Fruit fly (Drosophila melanogaster) whole organism, prepupa: ENCODE data around the gene CG1636.

Source experiments
- Blimp-1 ChIP-seq: fragments of 200-800 bp; sonication (Bioruptor generic); optimal IDR thresholded peaks from 3 replicates; lab custom pipeline; 2017; ENCODE audit warnings: missing biosample characterization, missing genetic modification characterization, mild to moderate bottlenecking, moderate library complexity, missing genetic modification reagents
- CG10631 ChIP-seq: fragments of 200-800 bp; sonication (Bioruptor generic); optimal IDR thresholded peaks from 2 replicates; lab custom pipeline; 2016; ENCODE audit warnings: missing biosample characterization, missing genetic modification characterization
- CG10669 ChIP-seq: fragments of 200-800 bp; sonication (Bioruptor generic); optimal IDR thresholded peaks from 3 replicates; lab custom pipeline; 2018; ENCODE audit warnings: missing biosample characterization, mild to moderate bottlenecking, missing genetic modification characterization, moderate library complexity
- CG11294 ChIP-seq: fragments of 200-800 bp; sonication (Bioruptor generic); IDR thresholded peaks from 2 replicates; pipeline ENCODE4 v1.3.6; 2022; ENCODE audit warnings: missing biosample characterization, missing genetic modification characterization
- CG11902 ChIP-seq: fragments of 200-800 bp; sonication (Bioruptor generic); optimal IDR thresholded peaks from 3 replicates; lab custom pipeline; 2016; ENCODE audit warnings: missing biosample characterization, missing genetic modification characterization
- CG15336 ChIP-seq: fragments of 200-800 bp; sonication (Bioruptor generic); IDR thresholded peaks from 2 replicates; pipeline ENCODE4 v1.3.6; 2022; ENCODE audit warnings: missing biosample characterization, missing genetic modification characterization
- CG1621 ChIP-seq: fragments of 200-800 bp; sonication (Bioruptor generic); optimal IDR thresholded peaks from 3 replicates; lab custom pipeline; 2018; ENCODE audit warnings: missing biosample characterization, mild to moderate bottlenecking, missing genetic modification characterization
- CG16779 ChIP-seq: fragments of 200-800 bp; sonication (Bioruptor generic); optimal IDR thresholded peaks from 3 replicates; lab custom pipeline; 2017; ENCODE audit warnings: missing biosample characterization, mild to moderate bottlenecking, missing genetic modification characterization
- CG3032 ChIP-seq: fragments of 200-800 bp; optimal IDR thresholded peaks from 2 replicates; lab custom pipeline; 2019; ENCODE audit warnings: missing biosample characterization, mild to moderate bottlenecking, missing genetic modification characterization, moderate library complexity
- CG31627 ChIP-seq: fragments of 200-800 bp; sonication (Bioruptor generic); optimal IDR thresholded peaks from 3 replicates; lab custom pipeline; 2016; ENCODE audit warnings: missing biosample characterization, missing genetic modification characterization
- CG32006 ChIP-seq: fragments of 200-800 bp; sonication (Bioruptor generic); optimal IDR thresholded peaks from 3 replicates; lab custom pipeline; 2017; ENCODE audit warnings: missing biosample characterization, mild to moderate bottlenecking, missing genetic modification characterization
- CG3919 ChIP-seq: fragments of 200-800 bp; sonication (Bioruptor generic); optimal IDR thresholded peaks from 3 replicates; lab custom pipeline; 2016; ENCODE audit warnings: missing biosample characterization, missing genetic modification characterization
- CG4318 ChIP-seq: fragments of 200-800 bp; sonication (Bioruptor generic); optimal IDR thresholded peaks from 3 replicates; lab custom pipeline; 2017; ENCODE audit warnings: missing biosample characterization, mild to moderate bottlenecking, missing genetic modification characterization
- CG6163 ChIP-seq: fragments of 200-800 bp; sonication (Bioruptor generic); IDR thresholded peaks from 3 replicates; pipeline ENCODE4 v1.3.6; 2022; ENCODE audit warnings: missing biosample characterization, missing genetic modification characterization
- CG6276 ChIP-seq: fragments of 200-800 bp; sonication (Bioruptor generic); optimal IDR thresholded peaks from 2 replicates; lab custom pipeline; 2017; ENCODE audit warnings: missing biosample characterization, mild to moderate bottlenecking, missing genetic modification characterization
- CG6792 ChIP-seq: fragments of 200-800 bp; sonication (Bioruptor generic); optimal IDR thresholded peaks from 3 replicates; lab custom pipeline; 2016; ENCODE audit warnings: missing biosample characterization, missing genetic modification characterization
- CG6808 ChIP-seq: fragments of 200-800 bp; sonication (Bioruptor generic); optimal IDR thresholded peaks from 3 replicates; lab custom pipeline; 2017; ENCODE audit warnings: missing biosample characterization, missing genetic modification characterization, mild to moderate bottlenecking, moderate library complexity, missing genetic modification reagents
- CG6854 ChIP-seq: fragments of 200-800 bp; sonication (Bioruptor generic); optimal IDR thresholded peaks from 2 replicates; lab custom pipeline; 2017; ENCODE audit warnings: missing biosample characterization, mild to moderate bottlenecking, missing genetic modification characterization
- CG7368 ChIP-seq: fragments of 200-800 bp; sonication (Bioruptor generic); optimal IDR thresholded peaks from 3 replicates; lab custom pipeline; 2016; ENCODE audit warnings: missing biosample characterization, missing genetic modification characterization
- CG8119 ChIP-seq: fragments of 200-800 bp; sonication (Bioruptor generic); IDR thresholded peaks from 3 replicates; pipeline ENCODE4 v1.3.6; 2022; ENCODE audit warnings: missing biosample characterization, missing genetic modification characterization
- CG8319 ChIP-seq: fragments of 200-800 bp; sonication (Bioruptor generic); optimal IDR thresholded peaks from 3 replicates; lab custom pipeline; 2016; ENCODE audit warnings: missing biosample characterization, missing genetic modification characterization
- CG8632 ChIP-seq: fragments of 200-800 bp; sonication (Bioruptor generic); optimal IDR thresholded peaks from 3 replicates; lab custom pipeline; 2016; ENCODE audit warnings: missing biosample characterization, missing genetic modification characterization
- CG9139 ChIP-seq: fragments of 200-800 bp; sonication (Bioruptor generic); optimal IDR thresholded peaks from 3 replicates; lab custom pipeline; 2017; ENCODE audit warnings: missing biosample characterization, mild to moderate bottlenecking, missing genetic modification characterization
- Eip75B ChIP-seq: fragments of 200-800 bp; sonication (Bioruptor generic); optimal IDR thresholded peaks from 3 replicates; lab custom pipeline; 2016; ENCODE audit warnings: missing biosample characterization, missing genetic modification characterization
- Eip78C ChIP-seq: fragments of 200-800 bp; sonication (Bioruptor generic); peaks from one replicate; lab custom pipeline; 2016; ENCODE audit warnings: missing biosample characterization, missing genetic modification characterization
- Eip93F ChIP-seq: fragments of 200-800 bp; sonication (Bioruptor generic); optimal IDR thresholded peaks from 2 replicates; lab custom pipeline; 2016; ENCODE audit warnings: missing biosample characterization, mild to moderate bottlenecking, missing genetic modification characterization
- Ets21C ChIP-seq: fragments of 200-800 bp; sonication (Bioruptor generic); optimal IDR thresholded peaks from 3 replicates; lab custom pipeline; 2016; ENCODE audit warnings: missing biosample characterization, missing genetic modification characterization
- Ets96B ChIP-seq: fragments of 200-800 bp; optimal IDR thresholded peaks from 2 replicates; lab custom pipeline; 2019; ENCODE audit warnings: missing biosample characterization, mild to moderate bottlenecking, missing genetic modification characterization, moderate library complexity
- Gug ChIP-seq: fragments of 200-800 bp; sonication (Bioruptor generic); IDR thresholded peaks from 2 replicates; pipeline ENCODE4 v1.3.6; 2022; ENCODE audit warnings: missing biosample characterization, missing genetic modification characterization
- Hr38 ChIP-seq: sonication (Bioruptor generic); optimal IDR thresholded peaks from 2 replicates; lab custom pipeline; 2016; ENCODE audit warnings: missing biosample characterization, missing genetic modification characterization
- Hr4 ChIP-seq: fragments of 200-800 bp; sonication (Bioruptor generic); optimal IDR thresholded peaks from 3 replicates; lab custom pipeline; 2016; ENCODE audit warnings: missing biosample characterization, missing genetic modification characterization
- Lpt ChIP-seq: fragments of 200-800 bp; sonication (Bioruptor generic); optimal IDR thresholded peaks from 3 replicates; lab custom pipeline; 2016; ENCODE audit warnings: missing biosample characterization, missing genetic modification characterization
- Met ChIP-seq: fragments of 200-800 bp; sonication (Bioruptor generic); optimal IDR thresholded peaks from 3 replicates; lab custom pipeline; 2016; ENCODE audit warnings: missing biosample characterization, missing genetic modification characterization
- OdsH ChIP-seq: fragments of 200-800 bp; sonication (Bioruptor generic); optimal IDR thresholded peaks from 3 replicates; lab custom pipeline; 2016; ENCODE audit warnings: missing biosample characterization, missing genetic modification characterization
- Smox ChIP-seq: fragments of 200-800 bp; sonication (Bioruptor generic); optimal IDR thresholded peaks from 3 replicates; lab custom pipeline; 2016; ENCODE audit warnings: missing biosample characterization, missing genetic modification characterization
- Sox102F ChIP-seq: fragments of 200-800 bp; sonication (Bioruptor generic); optimal IDR thresholded peaks from 2 replicates; lab custom pipeline; 2016; ENCODE audit warnings: missing biosample characterization, mild to moderate bottlenecking, missing genetic modification characterization
- Sox14 ChIP-seq: fragments of 200-800 bp; sonication (Bioruptor generic); optimal IDR thresholded peaks from 3 replicates; lab custom pipeline; 2016; ENCODE audit warnings: missing biosample characterization, missing genetic modification characterization
- Sox15 ChIP-seq: fragments of 200-800 bp; sonication (Bioruptor generic); optimal IDR thresholded peaks from 3 replicates; lab custom pipeline; 2016; ENCODE audit warnings: missing biosample characterization, missing genetic modification characterization
- achi ChIP-seq: fragments of 200-800 bp; sonication (Bioruptor generic); optimal IDR thresholded peaks from 3 replicates; lab custom pipeline; 2016; ENCODE audit warnings: missing biosample characterization, missing genetic modification characterization
- acj6 ChIP-seq: fragments of 200-800 bp; sonication (Bioruptor generic); optimal IDR thresholded peaks from 3 replicates; lab custom pipeline; 2016; ENCODE audit warnings: missing biosample characterization, missing genetic modification characterization
- cyc ChIP-seq: fragments of 200-800 bp; sonication (Bioruptor generic); optimal IDR thresholded peaks from 3 replicates; lab custom pipeline; 2016; ENCODE audit warnings: missing biosample characterization, missing genetic modification characterization
- dac ChIP-seq: fragments of 200-800 bp; sonication (Bioruptor generic); optimal IDR thresholded peaks from 2 replicates; lab custom pipeline; 2017; ENCODE audit warnings: missing biosample characterization, mild to moderate bottlenecking, missing genetic modification characterization
- esn ChIP-seq: fragments of 200-800 bp; sonication (Bioruptor generic); optimal IDR thresholded peaks from 2 replicates; lab custom pipeline; 2016; ENCODE audit warnings: missing biosample characterization, mild to moderate bottlenecking, missing genetic modification characterization, moderate library complexity
- fd59A ChIP-seq: fragments of 200-800 bp; sonication (Bioruptor generic); optimal IDR thresholded peaks from 2 replicates; lab custom pipeline; 2017; ENCODE audit warnings: missing biosample characterization, mild to moderate bottlenecking, missing genetic modification characterization, missing genetic modification reagents
- fd85E ChIP-seq: fragments of 200-800 bp; sonication (Bioruptor generic); optimal IDR thresholded peaks from 3 replicates; lab custom pipeline; 2016; ENCODE audit warnings: missing biosample characterization, missing genetic modification characterization
- fkh ChIP-seq: fragments of 200-800 bp; sonication (Bioruptor generic); optimal IDR thresholded peaks from 3 replicates; lab custom pipeline; 2017; ENCODE audit warnings: missing biosample characterization, mild to moderate bottlenecking, missing genetic modification characterization, moderate library complexity
- net ChIP-seq: fragments of 200-800 bp; sonication (Bioruptor generic); optimal IDR thresholded peaks from 3 replicates; lab custom pipeline; 2016; ENCODE audit warnings: missing biosample characterization, missing genetic modification characterization
- pdm3 ChIP-seq: fragments of 200-800 bp; sonication (Bioruptor generic); optimal IDR thresholded peaks from 3 replicates; lab custom pipeline; 2016; ENCODE audit warnings: missing biosample characterization, missing genetic modification characterization
- spab ChIP-seq: fragments of 200-800 bp; sonication (Bioruptor generic); optimal IDR thresholded peaks from 2 replicates; lab custom pipeline; 2017; ENCODE audit warnings: missing biosample characterization, mild to moderate bottlenecking, missing genetic modification characterization, missing genetic modification reagents
- ss ChIP-seq, 2 experiments: fragments of 200-800 bp; sonication (Bioruptor generic); optimal IDR thresholded peaks; 2 replicates in 1 of 2; 3 replicates in 1 of 2; lab custom pipeline; 2017 to 2018; ENCODE audit warnings: mild to moderate bottlenecking in 2 of 2, missing biosample characterization in 2 of 2, missing genetic modification characterization in 2 of 2, moderate library complexity in 1 of 2
- svp ChIP-seq: fragments of 200-800 bp; sonication (Bioruptor generic); peaks from one replicate; lab custom pipeline; 2016; ENCODE audit warnings: missing biosample characterization, missing genetic modification characterization
- topi ChIP-seq: fragments of 200-800 bp; sonication (Bioruptor generic); optimal IDR thresholded peaks from 3 replicates; lab custom pipeline; 2016; ENCODE audit warnings: missing biosample characterization, missing genetic modification characterization
- vri ChIP-seq: fragments of 200-800 bp; sonication (Bioruptor generic); optimal IDR thresholded peaks from 3 replicates; lab custom pipeline; 2016; ENCODE audit warnings: missing biosample characterization, mild to moderate bottlenecking, missing genetic modification characterization

Gene CG1636

DNA sequence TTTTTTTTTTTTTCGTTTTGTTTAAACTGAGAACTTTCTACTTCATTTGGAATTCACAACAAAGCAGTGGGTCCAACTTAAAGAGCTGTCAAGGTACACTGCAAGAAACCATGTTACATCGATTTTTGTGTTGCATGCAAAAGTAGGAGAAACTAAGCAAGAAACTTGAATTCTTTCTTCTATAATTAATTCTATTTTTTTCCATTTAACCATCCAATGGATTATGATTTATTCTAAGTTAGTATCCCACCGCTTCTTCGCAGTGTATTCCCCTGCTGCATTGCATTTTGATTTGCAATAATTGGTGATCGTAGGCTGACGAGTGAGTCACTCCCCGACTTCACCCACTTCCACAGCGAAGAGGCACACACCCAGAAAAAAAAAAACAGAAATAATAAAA lies 13.3 kb upstream of the CG1636 start:
- TF ChIP-seq CG10669 (GFP tag; lab: Kevin White, UChicago) (peak; percentile 14), Sox15 (GFP tag; lab: Kevin White, UChicago) (no peak), net (peak; percentile 29), CG6276 (peak; percentile 41), CG3919 (peak; percentile 45), Eip78C (peak; percentile 73), Hr38 (GFP tag; lab: Kevin White, UChicago) (no peak), CG6854 (GFP tag; lab: Kevin White, UChicago) (no peak), CG8632 (GFP tag; lab: Kevin White, UChicago) (peak; percentile 4), Smox (GFP tag; lab: Kevin White, UChicago) (peak; percentile 3), CG31627 (peak; percentile 10), Met (peak; percentile 33), cyc (GFP tag; lab: Kevin White, UChicago) (no peak), achi (GFP tag; lab: Kevin White, UChicago) (peak; percentile 43), CG4318 (peak; percentile 32), Gug (GFP tag; lab: Robert Waterston, UW) (0 out of 2 replicates have a peak, but pooled peaks have one; percentile 14), topi (GFP tag; lab: Kevin White, UChicago) (peak; percentile 11), ss (GFP tag; optimal IDR thresholded peaks at IDR 0.05; lab: Kevin White, UChicago) (no peak), Hr4 (GFP tag; lab: Kevin White, UChicago) (peak; percentile 61), CG10631 (peak; percentile 42), Ets21C (no peak), Lpt (GFP tag; lab: Kevin White, UChicago) (peak; percentile 53), CG3032 (tag; lab: Kevin White, UChicago) (peak; percentile 40), fd59A (GFP tag; lab: Kevin White, UChicago) (peak; percentile 7), CG8119 (GFP tag; lab: Robert Waterston, UW) (peak; percentile 52; the same call in 2 of the 3 replicates), dac (GFP tag; lab: Kevin White, UChicago) (peak; percentile 5), CG1621 (tag; lab: Kevin White, UChicago) (no peak), CG32006 (peak; percentile 63), CG15336 (GFP tag; lab: Robert Waterston, UW) (peak; percentile 70), CG8319 (GFP tag; lab: Kevin White, UChicago) (no peak), vri (no peak), CG11902 (GFP tag; lab: Kevin White, UChicago) (no peak), Sox14 (GFP tag; lab: Kevin White, UChicago) (peak; percentile 23), Eip93F (GFP tag; lab: Kevin White, UChicago) (no peak), CG6163 (GFP tag; lab: Robert Waterston, UW) (peak; percentile 68; the same call in 1 of the 3 replicates), esn (GFP tag; lab: Kevin White, UChicago) (no peak), Eip75B (peak; percentile 20), OdsH (peak; percentile 43), fkh (GFP tag; lab: Kevin White, UChicago) (no peak), svp (GFP tag; lab: Kevin White, UChicago) (peak; percentile 37), Blimp-1 (GFP tag; lab: Kevin White, UChicago) (no peak), fd85E (no peak), CG6792 (GFP tag; lab: Kevin White, UChicago) (no peak), CG7368 (GFP tag; lab: Kevin White, UChicago) (no peak), CG11294 (no peak), pdm3 (GFP tag; lab: Kevin White, UChicago) (peak; percentile 49), Sox102F (GFP tag; lab: Kevin White, UChicago) (no peak), CG16779 (tag; lab: Kevin White, UChicago) (no peak), spab (no peak), Ets96B (peak; percentile 22), acj6 (peak; percentile 32), CG6808 (GFP tag; lab: Kevin White, UChicago) (peak; percentile 7), CG9139 (GFP tag; lab: Kevin White, UChicago) (no peak)
